Fruit fly (Drosophila melanogaster) whole organism, embryonic: ENCODE results near the gene Snapin.

ENCODE experiments used
- Aef1 ChIP-seq: fragments of 200-800 bp; sonication (Bioruptor generic); IDR thresholded peaks from 3 replicates; pipeline ENCODE4 v1.3.6; 2022; ENCODE audit warnings: missing biosample characterization, missing genetic modification characterization
- CG10366 ChIP-seq: fragments of 200-800 bp; sonication (Bioruptor generic); IDR thresholded peaks from 2 replicates; pipeline ENCODE4 v1.3.6; 2022; ENCODE audit warnings: missing biosample characterization, missing genetic modification characterization
- CG10462 ChIP-seq: fragments of 200-800 bp; sonication (Bioruptor generic); optimal IDR thresholded peaks from 2 replicates; lab custom pipeline; 2016; ENCODE audit warnings: missing biosample characterization, missing genetic modification characterization
- CG10979 ChIP-seq: fragments of 200-800 bp; sonication (Bioruptor generic); optimal IDR thresholded peaks from 2 replicates; lab custom pipeline; 2018; ENCODE audit warnings: missing biosample characterization, mild to moderate bottlenecking, missing genetic modification characterization, moderate library complexity
- CG1603 ChIP-seq: fragments of 200-800 bp; sonication (Bioruptor generic); optimal IDR thresholded peaks from 2 replicates; lab custom pipeline; 2019; ENCODE audit warnings: missing biosample characterization, mild to moderate bottlenecking, missing genetic modification characterization, moderate library complexity
- CG1647 ChIP-seq: fragments of 200-800 bp; sonication (Bioruptor generic); optimal IDR thresholded peaks from 3 replicates; lab custom pipeline; 2016; ENCODE audit warnings: missing biosample characterization, missing genetic modification characterization
- CG17328 ChIP-seq: fragments of 200-800 bp; sonication (Bioruptor generic); IDR thresholded peaks from 2 replicates; pipeline ENCODE4 v1.3.6; 2022; ENCODE audit warnings: missing biosample characterization, missing genetic modification characterization
- CG18764 ChIP-seq: fragments of 200-800 bp; sonication (Bioruptor generic); optimal IDR thresholded peaks from 3 replicates; lab custom pipeline; 2016; ENCODE audit warnings: missing biosample characterization, missing genetic modification characterization
- CG2199 ChIP-seq: fragments of 200-800 bp; sonication (Bioruptor generic); IDR thresholded peaks from 3 replicates; pipeline ENCODE4 v1.3.6; 2022; ENCODE audit warnings: missing biosample characterization, missing genetic modification characterization
- CG33557 ChIP-seq: fragments of 200-800 bp; sonication (Bioruptor generic); optimal IDR thresholded peaks from 2 replicates; lab custom pipeline; 2019; ENCODE audit warnings: missing biosample characterization, mild to moderate bottlenecking, missing genetic modification characterization, moderate library complexity
- CG3407 ChIP-seq: fragments of 200-800 bp; sonication (Bioruptor generic); optimal IDR thresholded peaks from 2 replicates; lab custom pipeline; 2018; ENCODE audit warnings: missing biosample characterization, mild to moderate bottlenecking, missing genetic modification characterization
- CG3726 ChIP-seq: fragments of 200-800 bp; sonication (Bioruptor generic); IDR thresholded peaks from 3 replicates; pipeline ENCODE4, ENCODE4 v1.3.6; 2022; ENCODE audit warnings: missing biosample characterization, missing genetic modification characterization
- CG3995 ChIP-seq: fragments of 200-800 bp; sonication (Bioruptor generic); optimal IDR thresholded peaks from 3 replicates; lab custom pipeline; 2016; ENCODE audit warnings: missing biosample characterization, missing genetic modification characterization
- CG42726 ChIP-seq: fragments of 200-800 bp; sonication (Bioruptor generic); IDR thresholded peaks from 2 replicates; pipeline ENCODE4 v1.3.6; 2022; ENCODE audit warnings: missing biosample characterization, missing genetic modification characterization; ENCODE audit not compliant: partially characterized antibody
- CG4617 ChIP-seq: fragments of 200-800 bp; sonication (Bioruptor generic); optimal IDR thresholded peaks from 3 replicates; lab custom pipeline; 2016; ENCODE audit warnings: missing biosample characterization, missing genetic modification characterization, borderline replicate concordance
- CG5180 ChIP-seq: fragments of 200-800 bp; sonication (Bioruptor generic); optimal IDR thresholded peaks from 3 replicates; lab custom pipeline; 2017; ENCODE audit warnings: missing biosample characterization, missing genetic modification characterization, mild to moderate bottlenecking, moderate library complexity, missing genetic modification reagents
- CG6689 ChIP-seq: fragments of 200-800 bp; sonication (Bioruptor generic); IDR thresholded peaks from 2 replicates; pipeline ENCODE4 v1.3.6; 2022; ENCODE audit warnings: missing biosample characterization, missing genetic modification characterization
- CG8290 ChIP-seq, 3 experiments: fragments of 200-800 bp; sonication (Bioruptor generic); optimal IDR thresholded peaks; 2 replicates each; lab custom pipeline; 2016 to 2019; ENCODE audit warnings: missing biosample characterization in 3 of 3, missing genetic modification characterization in 3 of 3, mild to moderate bottlenecking in 2 of 3, moderate library complexity in 1 of 3
- CG9437 ChIP-seq: fragments of 200-800 bp; sonication (Bioruptor generic); optimal IDR thresholded peaks from 2 replicates; lab custom pipeline; 2018; ENCODE audit warnings: missing biosample characterization, mild to moderate bottlenecking, missing genetic modification characterization
- CG9727 ChIP-seq: fragments of 200-800 bp; sonication (Bioruptor generic); optimal IDR thresholded peaks from 3 replicates; lab custom pipeline; 2017; ENCODE audit warnings: missing biosample characterization, mild to moderate bottlenecking, missing genetic modification characterization
- CrebB ChIP-seq: fragments of 200-800 bp; sonication (Bioruptor generic); optimal IDR thresholded peaks from 3 replicates; lab custom pipeline; 2018; ENCODE audit warnings: missing biosample characterization, mild to moderate bottlenecking, missing genetic modification characterization
- D ChIP-seq, 2 experiments: fragments of 200-800 bp in 1 of 2; fragments of >200 bp in 1 of 2; sonication (Bioruptor generic) in 1 of 2; optimal IDR thresholded peaks; 2 replicates in 1 of 2; 3 replicates in 1 of 2; lab custom pipeline; 2017; ENCODE audit warnings: mild to moderate bottlenecking in 1 of 2, missing biosample characterization in 1 of 2, missing genetic modification characterization in 1 of 2, missing genetic modification reagents in 1 of 2
- Dfd ChIP-seq, 2 experiments: fragments of >200 bp; optimal IDR thresholded peaks; 2 replicates each; lab custom pipeline; 2017; ENCODE audit warnings: missing biosample characterization in 2 of 2, missing genetic modification characterization in 2 of 2
- NC2β ChIP-seq: fragments of 200-800 bp; sonication (Bioruptor generic); optimal IDR thresholded peaks from 2 replicates; lab custom pipeline; 2016; ENCODE audit warnings: missing biosample characterization, missing genetic modification characterization
- NK7.1 ChIP-seq: fragments of 200-800 bp; sonication (Bioruptor generic); optimal IDR thresholded peaks from 3 replicates; lab custom pipeline; 2016; ENCODE audit warnings: missing biosample characterization, missing genetic modification characterization
- Nf-YB ChIP-seq: fragments of 200-800 bp; sonication (Bioruptor generic); optimal IDR thresholded peaks from 3 replicates; lab custom pipeline; 2019; ENCODE audit warnings: missing biosample characterization, mild to moderate bottlenecking, missing genetic modification characterization, moderate library complexity
- Opbp ChIP-seq: fragments of 200-800 bp; sonication (Bioruptor generic); IDR thresholded peaks from 3 replicates; pipeline ENCODE4 v1.3.6; 2022; ENCODE audit warnings: missing biosample characterization, missing genetic modification characterization; ENCODE audit not compliant: partially characterized antibody
- Ravus ChIP-seq: fragments of 200-800 bp; sonication (Bioruptor generic); IDR thresholded peaks from 2 replicates; pipeline ENCODE4 v1.3.6; 2022; ENCODE audit warnings: missing biosample characterization, missing genetic modification characterization
- TFAM ChIP-seq: fragments of 200-800 bp; sonication (Bioruptor generic); optimal IDR thresholded peaks from 2 replicates; lab custom pipeline; 2017; ENCODE audit warnings: missing biosample characterization, missing genetic modification characterization, inconsistent platforms
- Xbp1 ChIP-seq: fragments of 200-800 bp; sonication (Bioruptor generic); optimal IDR thresholded peaks from 3 replicates; lab custom pipeline; 2016; ENCODE audit warnings: missing biosample characterization, mild to moderate bottlenecking, missing genetic modification characterization
- YL-1 ChIP-seq: fragments of 200-800 bp; sonication (Bioruptor generic); optimal IDR thresholded peaks from 3 replicates; lab custom pipeline; 2017; ENCODE audit warnings: missing biosample characterization, mild to moderate bottlenecking, missing genetic modification characterization
- bab2 ChIP-seq: fragments of 200-800 bp; sonication (Bioruptor generic); optimal IDR thresholded peaks from 2 replicates; lab custom pipeline; 2016; ENCODE audit warnings: missing biosample characterization, missing genetic modification characterization
- ci ChIP-seq: fragments of 200-800 bp; sonication (Bioruptor generic); IDR thresholded peaks from 3 replicates; pipeline ENCODE4 v1.3.6; 2022; ENCODE audit warnings: missing biosample characterization, missing genetic modification characterization
- disco-r ChIP-seq: fragments of 200-800 bp; sonication (Bioruptor generic); optimal IDR thresholded peaks from 2 replicates; lab custom pipeline; 2016; ENCODE audit warnings: missing biosample characterization, missing genetic modification characterization
- dmrt11E ChIP-seq: fragments of 200-800 bp; sonication (Bioruptor generic); optimal IDR thresholded peaks from 3 replicates; lab custom pipeline; 2018; ENCODE audit warnings: missing biosample characterization, mild to moderate bottlenecking, missing genetic modification characterization, moderate library complexity
- fd96Cb ChIP-seq: fragments of 200-800 bp; sonication (Bioruptor generic); optimal IDR thresholded peaks from 2 replicates; lab custom pipeline; 2018; ENCODE audit warnings: missing biosample characterization, mild to moderate bottlenecking, missing genetic modification characterization, moderate library complexity
- ind ChIP-seq: fragments of 200-800 bp; sonication (Bioruptor generic); optimal IDR thresholded peaks from 3 replicates; lab custom pipeline; 2016; ENCODE audit warnings: missing biosample characterization, missing genetic modification characterization
- ken ChIP-seq: fragments of 200-800 bp; sonication (Bioruptor generic); IDR thresholded peaks from 3 replicates; pipeline ENCODE4 v1.3.6; 2022; ENCODE audit warnings: missing biosample characterization, missing genetic modification characterization
- klu ChIP-seq: fragments of 200-800 bp; sonication (Bioruptor generic); IDR thresholded peaks from 2 replicates; pipeline ENCODE4 v1.3.6; 2022; ENCODE audit warnings: missing biosample characterization, missing genetic modification characterization
- lbe ChIP-seq: fragments of 200-800 bp; sonication (Bioruptor generic); optimal IDR thresholded peaks from 2 replicates; lab custom pipeline; 2016; ENCODE audit warnings: missing biosample characterization, mild to moderate bottlenecking, missing genetic modification characterization
- luna ChIP-seq: fragments of 200-800 bp; sonication (Bioruptor generic); optimal IDR thresholded peaks from 2 replicates; lab custom pipeline; 2016; ENCODE audit warnings: missing biosample characterization, missing genetic modification characterization
- nerfin-2 ChIP-seq: fragments of 200-800 bp; sonication (Bioruptor generic); IDR thresholded peaks from 2 replicates; pipeline ENCODE4 v1.3.6; 2022; ENCODE audit warnings: missing biosample characterization, missing genetic modification characterization; ENCODE audit not compliant: partially characterized antibody
- org-1 ChIP-seq: fragments of 200-800 bp; sonication (Bioruptor generic); optimal IDR thresholded peaks from 2 replicates; lab custom pipeline; 2017; ENCODE audit warnings: missing biosample characterization, missing genetic modification characterization
- p53 ChIP-seq: fragments of 200-800 bp; sonication (Bioruptor generic); optimal IDR thresholded peaks from 2 replicates; lab custom pipeline; 2016; ENCODE audit warnings: missing biosample characterization, missing genetic modification characterization
- pzg ChIP-seq: fragments of 200-800 bp; sonication (Bioruptor generic); optimal IDR thresholded peaks from 3 replicates; lab custom pipeline; 2018; ENCODE audit warnings: missing biosample characterization, mild to moderate bottlenecking, missing genetic modification characterization, moderate library complexity
- ro ChIP-seq: fragments of 200-800 bp; sonication (Bioruptor generic); IDR thresholded peaks from 2 replicates; pipeline ENCODE4 v1.3.6; 2022; ENCODE audit warnings: missing biosample characterization, missing genetic modification characterization
- tio ChIP-seq: fragments of 200-800 bp; sonication (Bioruptor generic); optimal IDR thresholded peaks from 2 replicates; lab custom pipeline; 2017; ENCODE audit warnings: missing biosample characterization, missing genetic modification characterization, inconsistent platforms
- tx ChIP-seq: fragments of 200-800 bp; sonication (Bioruptor generic); optimal IDR thresholded peaks from 2 replicates; lab custom pipeline; 2016; ENCODE audit warnings: missing biosample characterization, missing genetic modification characterization
- wek ChIP-seq: fragments of 200-800 bp; sonication (Bioruptor generic); optimal IDR thresholded peaks from 3 replicates; lab custom pipeline; 2018; ENCODE audit warnings: missing biosample characterization, mild to moderate bottlenecking, missing genetic modification characterization, moderate library complexity

The Snapin gene

dm6 chr2L:2751904-2752459 is 7.5 kb downstream of the Snapin start, which contains the start of gene Bacc (continued):
- peak; percentile 85 for TF ChIP-seq tx
- TF ChIP-seq CG4617 (GFP tag; lab: Kevin White, UChicago), result peak; percentile 67
- TF ChIP-seq CG10462, result peak; percentile 79
- peak; percentile 42 for TF ChIP-seq wek (GFP tag; lab: Kevin White, UChicago)
- no peak for TF ChIP-seq CG2199
- TF ChIP-seq Dfd (GFP tag; optimal IDR thresholded peaks at IDR 0.05; lab: Kevin White, UChicago), result peak in 1 of 2 experiments; percentile 61
- peak; percentile 71 for TF ChIP-seq disco-r (GFP tag; lab: Kevin White, UChicago)
- no peak for TF ChIP-seq Opbp (GFP tag; lab: Robert Waterston, UW)
- peak; percentile 71 for TF ChIP-seq CrebB (tag; lab: Kevin White, UChicago)
- peak; percentile 61 for TF ChIP-seq CG5180
- no peak for TF ChIP-seq klu (GFP tag; lab: Robert Waterston, UW)
- TF ChIP-seq ro (GFP tag; lab: Robert Waterston, UW), result no peak
- no peak for TF ChIP-seq CG42726
- no peak for TF ChIP-seq CG10366 (GFP tag; lab: Robert Waterston, UW)
- no peak for TF ChIP-seq D (optimal IDR thresholded peaks at IDR 0.05; lab: Kevin White, UChicago)
- peak; percentile 90 for TF ChIP-seq D (GFP tag; optimal IDR thresholded peaks at IDR 0.05; lab: Kevin White, UChicago)
- TF ChIP-seq Nf-YB, result peak; percentile 61
- peak; percentile 75 for TF ChIP-seq CG10979
- peak; percentile 70 for TF ChIP-seq luna (GFP tag; lab: Kevin White, UChicago)
- no peak for TF ChIP-seq ci (GFP tag; lab: Robert Waterston, UW)
- TF ChIP-seq CG33557, result peak; percentile 38
- TF ChIP-seq nerfin-2 (GFP tag; lab: Robert Waterston, UW), result no peak
- peak; percentile 17 for TF ChIP-seq YL-1 (GFP tag; lab: Kevin White, UChicago)
- TF ChIP-seq ken (GFP tag; lab: Robert Waterston, UW), result no peak
- TF ChIP-seq p53 (GFP tag; lab: Kevin White, UChicago), result peak; percentile 34
- TF ChIP-seq ind (GFP tag; lab: Kevin White, UChicago), result peak; percentile 89
- peak; percentile 78 for TF ChIP-seq CG18764 (GFP tag; lab: Kevin White, UChicago)
- no peak for TF ChIP-seq Aef1
- TF ChIP-seq pzg (GFP tag; lab: Kevin White, UChicago), result no peak
- TF ChIP-seq CG9437 (GFP tag; lab: Kevin White, UChicago), result peak; percentile 90
- peak; percentile 73 for TF ChIP-seq Xbp1 (GFP tag; lab: Kevin White, UChicago)
- no peak for TF ChIP-seq Ravus (GFP tag; lab: Robert Waterston, UW)
- TF ChIP-seq CG8290 (GFP tag; optimal IDR thresholded peaks at IDR 0.05; lab: Kevin White, UChicago), result peak; percentile 28
- peak in 1 of 2 experiments; percentile 82 for TF ChIP-seq CG8290 (tag; optimal IDR thresholded peaks at IDR 0.05; lab: Kevin White, UChicago)
- peak; percentile 64 for TF ChIP-seq CG1603 (tag; lab: Kevin White, UChicago)
- TF ChIP-seq NC2β (GFP tag; lab: Kevin White, UChicago), result peak; percentile 81
- TF ChIP-seq CG1647 (GFP tag; lab: Kevin White, UChicago), result peak; percentile 72
- peak; percentile 93 for TF ChIP-seq tio (GFP tag; lab: Kevin White, UChicago)
- peak; percentile 70 for TF ChIP-seq CG3407 (GFP tag; lab: Kevin White, UChicago)
- TF ChIP-seq CG17328 (GFP tag; lab: Robert Waterston, UW), result no peak
- peak; percentile 91 for TF ChIP-seq CG9727 (GFP tag; lab: Kevin White, UChicago)
- peak; percentile 92 for TF ChIP-seq org-1 (GFP tag; lab: Kevin White, UChicago)
- peak; percentile 38 for TF ChIP-seq TFAM (GFP tag; lab: Kevin White, UChicago)
- TF ChIP-seq lbe (GFP tag; lab: Kevin White, UChicago), result peak; percentile 89
- peak; percentile 80 for TF ChIP-seq bab2 (GFP tag; lab: Kevin White, UChicago)
- TF ChIP-seq CG3995 (GFP tag; lab: Kevin White, UChicago), result peak; percentile 73
- TF ChIP-seq dmrt11E, result peak; percentile 64
- peak; percentile 87 for TF ChIP-seq NK7.1 (GFP tag; lab: Kevin White, UChicago)
- TF ChIP-seq fd96Cb (tag; lab: Kevin White, UChicago), result peak; percentile 81
- no peak for TF ChIP-seq CG6689
- no peak for TF ChIP-seq CG3726 (GFP tag; lab: Robert Waterston, UW)
